Worm (Caenorhabditis elegans) whole organism, early embryonic: ENCODE measurements around the gene nspg-13.

Source experiments
- B0310.2 ChIP-seq: sonication (generic microtip); optimal IDR thresholded peaks from 2 replicates; lab custom pipeline; 2016; ENCODE audit warnings: mild to moderate bottlenecking, missing genetic modification characterization, missing compliant biosample characterization
- F13C5.2 ChIP-seq: sonication (generic microtip); optimal IDR thresholded peaks from 2 replicates; lab custom pipeline; 2017; ENCODE audit warnings: mild to moderate bottlenecking, missing genetic modification characterization, inconsistent platforms, missing compliant biosample characterization
- aly-1 ChIP-seq: sonication (generic microtip); optimal IDR thresholded peaks from 2 replicates; lab custom pipeline; 2016; ENCODE audit warnings: missing genetic modification characterization, missing compliant biosample characterization
- ama-1 ChIP-seq: fragments of 150-350 bp; optimal IDR thresholded peaks from 2 replicates; lab custom pipeline; 2014
- ceh-13 ChIP-seq: fragments of 200-800 bp; sonication (Bioruptor generic); optimal IDR thresholded peaks from 2 replicates; lab custom pipeline; 2018; ENCODE audit warnings: mild to moderate bottlenecking, missing genetic modification characterization, missing compliant biosample characterization
- ceh-36 ChIP-seq: sonication (generic microtip); optimal IDR thresholded peaks from 2 replicates; lab custom pipeline; 2016; ENCODE audit warnings: missing genetic modification characterization, inconsistent platforms, missing compliant biosample characterization
- ets-7 ChIP-seq: sonication (generic microtip); optimal IDR thresholded peaks from 2 replicates; lab custom pipeline; 2016; ENCODE audit warnings: missing genotype, missing genetic modification characterization, missing compliant biosample characterization
- flt-1 ChIP-seq: fragments of 200-800 bp; sonication (Bioruptor generic); IDR thresholded peaks from 2 replicates; pipeline ENCODE4 v1.3.6; 2022; ENCODE audit warnings: missing genetic modification characterization, missing compliant biosample characterization
- hmbx-1 ChIP-seq: sonication (generic microtip); optimal IDR thresholded peaks from 2 replicates; lab custom pipeline; 2016; ENCODE audit warnings: mild to moderate bottlenecking, missing genetic modification characterization, missing compliant biosample characterization
- hmg-4 ChIP-seq: fragments of 200-800 bp; sonication (Bioruptor generic); optimal IDR thresholded peaks from 2 replicates; lab custom pipeline; 2018; ENCODE audit warnings: mild to moderate bottlenecking, missing genetic modification characterization, missing compliant biosample characterization
- hnd-1 ChIP-seq: sonication (generic microtip); optimal IDR thresholded peaks from 2 replicates; lab custom pipeline; 2016; ENCODE audit warnings: missing genetic modification characterization, missing compliant biosample characterization
- pes-1 ChIP-seq: fragments of 200-800 bp; sonication (Bioruptor generic); IDR thresholded peaks from 2 replicates; pipeline ENCODE4 v1.3.6; 2022; ENCODE audit warnings: missing genetic modification reagents, missing genetic modification characterization, missing compliant biosample characterization
- scrt-1 ChIP-seq: fragments of 200-800 bp; sonication (Bioruptor generic); IDR thresholded peaks from 2 replicates; pipeline ENCODE4 v1.3.6; 2022; ENCODE audit warnings: missing genetic modification characterization, missing compliant biosample characterization
- sea-1 ChIP-seq: fragments of 200-800 bp; sonication (Bioruptor generic); conservative IDR thresholded peaks from 2 replicates; pipeline ENCODE4 v1.3.6; 2022; ENCODE audit warnings: missing genetic modification characterization, missing compliant biosample characterization
- tbx-11 ChIP-seq: fragments of 200-800 bp; sonication (Bioruptor generic); IDR thresholded peaks from 2 replicates; pipeline ENCODE4 v1.3.6; 2022; ENCODE audit warnings: missing genetic modification characterization, missing compliant biosample characterization
- tbx-37 ChIP-seq: fragments of 200-800 bp; sonication (Bioruptor generic); conservative IDR thresholded peaks from 2 replicates; pipeline ENCODE4 v1.3.6; 2022; ENCODE audit warnings: missing genetic modification reagents, missing genetic modification characterization, missing compliant biosample characterization
- tra-4 ChIP-seq: sonication (generic microtip); optimal IDR thresholded peaks from 2 replicates; lab custom pipeline; 2017; ENCODE audit warnings: missing genetic modification characterization, missing compliant biosample characterization

Gene nspg-13

ce11 chrX:5213032-5213431 is 42.0 kb upstream of the nspg-13 start:
- no peak for TF ChIP-seq tbx-37 (GFP tag; lab: Robert Waterston, UW)
- no peak for TF ChIP-seq hmbx-1 (tag; lab: Kevin White, UChicago)
- TF ChIP-seq ama-1 = no peak
- no peak for TF ChIP-seq hmg-4
- TF ChIP-seq flt-1 (GFP tag; lab: Robert Waterston, UW) = no peak
- TF ChIP-seq scrt-1 = no peak
- no peak for TF ChIP-seq B0310.2 (tag; lab: Kevin White, UChicago)
- TF ChIP-seq ceh-36 = no peak
- no peak for TF ChIP-seq hnd-1
- no peak for TF ChIP-seq aly-1
- TF ChIP-seq ets-7 (tag; lab: Kevin White, UChicago) = no peak
- TF ChIP-seq tbx-11 = no peak
- no peak for TF ChIP-seq sea-1
- TF ChIP-seq F13C5.2 = no peak
- no peak for TF ChIP-seq tra-4 (tag; lab: Kevin White, UChicago)
- no peak for TF ChIP-seq ceh-13 (GFP tag; lab: Kevin White, UChicago)
- TF ChIP-seq pes-1 (GFP tag; lab: Robert Waterston, UW) = no peak

DNA sequence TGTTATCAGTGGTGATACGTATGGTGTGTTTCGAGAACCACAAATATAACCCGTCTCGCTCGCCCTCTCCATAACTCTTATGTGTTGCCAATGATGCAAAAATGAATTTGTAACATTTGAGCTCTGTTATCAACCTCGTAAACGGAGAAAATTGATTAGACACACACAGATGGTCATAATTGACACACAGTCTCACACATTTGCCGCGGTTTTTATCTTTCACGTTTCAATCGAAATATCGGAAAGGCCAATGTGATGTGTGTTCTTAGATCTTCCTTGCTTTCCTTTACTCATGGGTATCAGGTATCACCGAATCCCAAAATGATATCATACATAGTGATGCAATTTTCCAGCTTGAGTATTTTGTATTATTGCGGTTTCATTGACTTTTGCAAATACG is 41.4 kb upstream of the nspg-13 start:
- no peak for TF ChIP-seq hmg-4
- no peak for TF ChIP-seq hnd-1
- no peak for TF ChIP-seq ama-1

ce11 chrX:5214790-5215189 is 40.2 kb upstream of the nspg-13 start:
- TF ChIP-seq tra-4 (tag; lab: Kevin White, UChicago) (no peak), ama-1 (no peak), scrt-1 (no peak), ets-7 (tag; lab: Kevin White, UChicago) (no peak), tbx-37 (GFP tag; lab: Robert Waterston, UW) (no peak), B0310.2 (tag; lab: Kevin White, UChicago) (no peak), aly-1 (peak; percentile 50)

DNA sequence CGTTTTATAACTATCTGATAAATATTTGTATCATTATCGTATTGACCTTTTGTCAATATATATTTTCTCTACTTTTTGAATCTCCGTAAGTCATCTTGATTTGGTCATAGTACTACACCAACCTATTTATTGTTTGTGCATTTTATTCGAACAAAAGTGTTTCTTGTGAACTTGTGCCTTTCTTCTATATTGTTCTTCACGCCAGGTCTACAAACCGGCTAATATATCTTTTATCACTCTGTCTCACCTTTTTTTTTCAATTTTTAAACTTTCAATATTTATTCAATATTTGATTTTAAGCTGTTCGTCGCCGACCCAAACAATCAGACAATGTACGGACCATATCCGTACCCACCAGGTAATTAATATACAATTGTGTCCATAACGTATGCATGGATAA is 38.9 kb upstream of the nspg-13 start, which contains the start of gene hrpa-2:
TSS of gene hrpa-2 (plus strand) at position 301 of the 400 bp plus-strand sequence.
- TF ChIP-seq pes-1 (GFP tag; lab: Robert Waterston, UW) (no peak), tbx-37 (GFP tag; lab: Robert Waterston, UW) (no peak), sea-1 (no peak), hmg-4 (no peak), flt-1 (GFP tag; lab: Robert Waterston, UW) (no peak), tra-4 (tag; lab: Kevin White, UChicago) (no peak)

ce11 chrX:5218323-5218722 is 36.7 kb upstream of the nspg-13 start:
- no peak for TF ChIP-seq hmg-4
- no peak for TF ChIP-seq tra-4 (tag; lab: Kevin White, UChicago)
- no peak for TF ChIP-seq scrt-1
- TF ChIP-seq tbx-37 (GFP tag; lab: Robert Waterston, UW) = no peak
- no peak for TF ChIP-seq flt-1 (GFP tag; lab: Robert Waterston, UW)

DNA sequence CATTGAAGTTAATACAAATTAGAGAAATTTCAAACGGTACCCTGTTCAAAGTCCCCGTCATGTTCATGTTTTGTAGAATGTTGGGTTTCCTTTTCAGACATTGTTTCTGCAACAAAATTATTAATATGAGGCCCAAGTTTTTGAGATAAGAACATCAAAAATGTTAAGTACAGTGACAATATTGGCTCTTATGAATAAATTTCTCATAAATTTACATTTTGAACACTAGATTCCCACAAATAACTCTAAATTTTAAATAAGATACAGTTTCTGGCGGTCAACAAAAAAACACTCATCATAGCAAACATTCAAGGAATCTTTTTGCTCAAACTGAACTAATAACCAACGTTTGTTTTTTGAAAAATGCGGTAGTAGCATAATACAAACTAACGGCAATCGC is 28.7 kb upstream of the nspg-13 start, which contains the start of gene H28G03.3:
TSS of gene H28G03.3 (minus strand) at position 101 of the 400 bp plus-strand sequence.
- TF ChIP-seq tbx-37 (GFP tag; lab: Robert Waterston, UW) (no peak), scrt-1 (no peak), hnd-1 (no peak), sea-1 (no peak), ceh-13 (GFP tag; lab: Kevin White, UChicago) (no peak), aly-1 (no peak), pes-1 (GFP tag; lab: Robert Waterston, UW) (no peak), hmg-4 (no peak), F13C5.2 (no peak), B0310.2 (tag; lab: Kevin White, UChicago) (no peak)

DNA sequence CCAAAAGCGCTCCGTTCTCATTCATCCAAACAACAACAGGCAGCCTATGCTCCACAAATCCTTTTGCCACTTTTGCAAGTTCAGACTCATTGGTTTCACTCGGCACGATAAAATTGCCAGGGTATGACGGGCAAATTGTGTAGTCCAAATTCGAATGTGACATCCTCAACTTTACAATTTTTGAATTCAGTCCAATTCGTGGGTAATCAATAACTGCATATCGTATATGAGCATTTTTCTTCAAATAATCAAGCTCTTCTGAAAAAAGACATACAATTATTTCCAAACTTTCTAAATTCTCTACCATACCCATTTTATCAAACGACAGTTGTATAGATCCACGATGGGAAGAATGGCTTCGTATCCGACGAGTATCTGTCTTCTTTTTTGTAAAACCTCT is 16.7 kb upstream of the nspg-13 start:
- TF ChIP-seq aly-1 (no peak), ets-7 (tag; lab: Kevin White, UChicago) (no peak), tra-4 (tag; lab: Kevin White, UChicago) (no peak), tbx-11 (no peak), pes-1 (GFP tag; lab: Robert Waterston, UW) (no peak), B0310.2 (tag; lab: Kevin White, UChicago) (no peak), sea-1 (no peak), ama-1 (no peak), ceh-36 (no peak), hmbx-1 (tag; lab: Kevin White, UChicago) (no peak), F13C5.2 (no peak), hmg-4 (no peak), scrt-1 (no peak), flt-1 (GFP tag; lab: Robert Waterston, UW) (no peak), hnd-1 (no peak)

DNA sequence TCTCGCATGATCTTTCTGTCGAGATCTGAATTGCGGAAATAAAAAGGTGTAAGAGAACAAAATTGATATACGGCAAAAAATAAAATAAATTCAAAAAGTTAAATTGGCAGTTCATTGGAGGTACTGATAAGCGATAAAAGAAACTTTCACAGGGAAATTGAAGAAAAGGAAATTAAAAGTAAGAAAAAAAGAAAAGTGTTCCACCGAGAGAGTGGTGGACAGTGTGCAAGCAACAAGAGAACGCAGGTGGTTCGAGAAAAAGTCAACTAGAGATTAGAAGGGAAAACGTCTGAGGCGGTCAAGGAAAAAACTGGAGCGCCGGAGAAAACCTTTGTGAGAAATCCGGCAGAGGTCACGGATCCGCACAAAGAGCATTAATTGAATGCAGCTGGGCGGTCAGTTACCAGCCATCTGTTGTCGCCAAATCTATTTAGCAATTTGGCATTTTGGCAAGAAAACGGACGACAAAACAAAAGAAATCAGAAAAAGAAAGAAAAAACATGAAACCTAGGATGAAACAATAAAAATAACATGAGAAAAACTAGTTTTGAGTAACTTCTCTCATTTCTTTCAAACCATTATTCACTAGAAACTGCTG is 11.5 kb upstream of the nspg-13 start, which contains the start of gene mtm-5:
TSS of gene mtm-5 (minus strand) at position 27 of the 598 bp plus-strand sequence.
- TF ChIP-seq ets-7 (tag; lab: Kevin White, UChicago) (no peak), flt-1 (GFP tag; lab: Robert Waterston, UW) (no peak), tbx-37 (GFP tag; lab: Robert Waterston, UW) (no peak)

DNA sequence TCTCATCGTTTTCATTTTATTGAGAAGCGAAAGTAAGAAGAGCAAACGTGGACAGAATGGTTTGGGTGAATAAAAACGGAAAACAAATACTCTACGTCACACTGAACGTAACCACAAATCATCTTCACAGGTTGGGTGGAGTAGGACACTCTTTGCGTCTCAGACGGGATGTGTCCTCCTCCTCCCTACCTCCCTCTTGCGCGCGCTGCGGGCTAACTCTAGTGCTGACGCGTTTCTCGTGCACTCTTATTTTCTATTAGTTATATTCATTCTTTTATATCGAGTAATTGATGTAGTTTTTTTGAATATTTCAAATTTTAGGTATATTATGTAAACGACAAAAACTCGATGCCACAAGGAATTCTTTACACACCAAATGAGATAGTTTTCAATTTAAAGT is 11.0 kb upstream of the nspg-13 start, which contains the start of gene Y34B4A.7:
TSS of gene Y34B4A.7 (plus strand) at position 297 of the 400 bp plus-strand sequence.
- TF ChIP-seq sea-1 (0 out of 2 replicates have a peak, but pooled peaks have one; percentile 8), scrt-1 (no peak), ets-7 (tag; lab: Kevin White, UChicago) (no peak), flt-1 (GFP tag; lab: Robert Waterston, UW) (peak; percentile 45; the same call in 1 of the 2 replicates), hnd-1 (no peak), hmg-4 (no peak), hmbx-1 (tag; lab: Kevin White, UChicago) (no peak), ceh-36 (no peak), ceh-13 (GFP tag; lab: Kevin White, UChicago) (no peak), B0310.2 (tag; lab: Kevin White, UChicago) (peak; percentile 29)
